Worm (Caenorhabditis elegans) whole organism, late embryonic: ENCODE measurements around the gene ckc-1.

ENCODE experiments used
- ceh-30 ChIP-seq: fragments of 150-350 bp; optimal IDR thresholded peaks from 2 replicates; lab custom pipeline; 2014; ENCODE audit warnings: missing biosample characterization, missing genetic modification characterization
- fax-1 ChIP-seq: sonication (generic microtip); optimal IDR thresholded peaks from 2 replicates; lab custom pipeline; 2016; ENCODE audit warnings: missing genotype, missing genetic modification characterization, missing compliant biosample characterization
- fkh-10 ChIP-seq: fragments of 150-350 bp; optimal IDR thresholded peaks from 2 replicates; lab custom pipeline; 2014; ENCODE audit warnings: missing biosample characterization, missing genetic modification reagents, missing genetic modification characterization
- hlh-6 ChIP-seq: sonication (generic microtip); optimal IDR thresholded peaks from 2 replicates; lab custom pipeline; 2016; ENCODE audit warnings: missing genotype, missing genetic modification characterization, missing compliant biosample characterization
- npax-4 ChIP-seq: sonication (generic microtip); optimal IDR thresholded peaks from 2 replicates; lab custom pipeline; 2016; ENCODE audit warnings: missing genetic modification characterization, missing compliant biosample characterization
- pha-4 ChIP-seq: fragments of 150-350 bp; optimal IDR thresholded peaks from 2 replicates; lab custom pipeline; 2018; ENCODE audit warnings: missing biosample characterization, missing genetic modification reagents, missing genetic modification characterization
- ttx-3 ChIP-seq: sonication (generic microtip); optimal IDR thresholded peaks from 2 replicates; lab custom pipeline; 2016; ENCODE audit warnings: missing genetic modification reagents, missing genetic modification characterization, missing compliant biosample characterization

DNA sequence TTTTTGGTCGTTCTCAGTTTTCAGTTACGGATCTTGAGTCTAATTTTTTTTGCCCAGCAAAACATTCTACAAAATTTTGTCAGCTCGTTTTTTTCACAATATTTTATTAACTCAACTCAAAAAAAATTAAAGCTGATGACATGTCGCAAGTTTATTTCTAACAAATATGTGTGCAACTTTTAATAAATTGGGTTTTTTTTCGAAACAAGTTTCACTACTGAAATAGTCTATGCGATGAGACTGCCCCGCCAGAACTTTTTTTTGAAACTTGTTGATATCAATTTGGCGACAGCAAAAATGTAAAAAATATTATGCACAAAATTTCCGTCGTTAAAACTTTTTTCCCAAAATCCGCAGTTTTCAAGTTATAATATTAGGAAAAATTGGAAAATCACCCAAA, 46.8 kb downstream of the ckc-1 start, which contains the start of gene C18B2.2:
- TF ChIP-seq npax-4 (tag; lab: Kevin White, UChicago) (no peak), fkh-10 (GFP tag; lab: Kevin White, UChicago) (no peak), pha-4 (tag; lab: Kevin White, UChicago) (no peak), hlh-6 (tag; lab: Kevin White, UChicago) (no peak), ceh-30 (tag; lab: Kevin White, UChicago) (no peak), fax-1 (tag; lab: Kevin White, UChicago) (no peak), ttx-3 (tag; lab: Kevin White, UChicago) (no peak)
